Fruit fly (Drosophila melanogaster): Measurements from ENCODE around the gene OtopLa.

The OtopLa gene

DNA sequence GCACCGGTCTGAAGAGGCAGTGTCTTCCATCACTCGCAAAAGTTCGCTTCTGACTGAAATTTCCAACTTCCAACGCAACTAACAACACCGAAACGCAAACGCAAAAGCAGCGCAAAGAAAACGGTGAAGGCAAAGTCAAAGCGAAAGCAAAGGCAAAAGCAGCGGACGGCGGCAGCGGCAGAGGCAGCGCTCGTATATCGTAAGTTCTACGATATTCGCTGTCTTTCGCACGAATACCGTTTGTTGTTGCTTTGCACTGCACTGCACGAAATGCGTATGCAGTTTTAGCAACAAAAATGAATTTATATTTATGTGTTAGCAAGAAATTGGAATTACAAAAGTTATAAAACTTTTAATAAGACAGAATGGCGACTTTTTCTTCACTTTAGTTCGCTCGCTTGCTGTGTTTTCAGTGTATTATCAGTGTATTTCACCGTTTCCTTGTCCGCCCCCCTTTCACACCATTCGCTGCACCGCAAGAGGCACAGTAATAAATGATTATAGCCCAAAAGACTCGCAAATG, at the start of gene OtopLa:
TSS of gene OtopLa (minus strand) at position 51 of the 523 bp plus-strand sequence.
- TF ChIP-seq OdsH (GFP tag; optimal IDR thresholded peaks at IDR 0.05) (peak; percentile 61), Dfd (GFP tag; optimal IDR thresholded peaks at IDR 0.05) (no peak), Mio (GFP tag; optimal IDR thresholded peaks at IDR 0.05) (no peak), CG32264 (GFP tag; optimal IDR thresholded peaks at IDR 0.05) (peak; percentile 30), tai (GFP tag; optimal IDR thresholded peaks at IDR 0.05) (no peak), foxo (GFP tag; optimal IDR thresholded peaks at IDR 0.05) (peak in 1 of 2 experiments; percentile 81), rgr (GFP tag; optimal IDR thresholded peaks at IDR 0.05) (peak; percentile 59), dmrt93B (GFP tag; optimal IDR thresholded peaks at IDR 0.05) (peak; percentile 25), h (GFP tag; optimal IDR thresholded peaks at IDR 0.05) (peak; percentile 72), Rel (GFP tag; optimal IDR thresholded peaks at IDR 0.05) (no peak), Rel (tag; optimal IDR thresholded peaks at IDR 0.05) (peak; percentile 18), woc (GFP tag; optimal IDR thresholded peaks at IDR 0.05) (peak; percentile 22), Hr83 (GFP tag; optimal IDR thresholded peaks at IDR 0.05; ENCODE audit: poor library complexity, severe bottlenecking) (no peak), ey (GFP tag; optimal IDR thresholded peaks at IDR 0.05) (peak; percentile 72), Hnf4 (GFP tag; optimal IDR thresholded peaks at IDR 0.05) (peak; percentile 53), brk (GFP tag; optimal IDR thresholded peaks at IDR 0.05) (peak; percentile 4), Dif (GFP tag; optimal IDR thresholded peaks at IDR 0.05; ENCODE audit: partially characterized antibody) (no peak), HLH106 (tag; optimal IDR thresholded peaks at IDR 0.05) (peak; percentile 64), br (GFP tag; optimal IDR thresholded peaks at IDR 0.05) (peak; percentile 63), Sp1 (GFP tag; optimal IDR thresholded peaks at IDR 0.05) (peak; percentile 60), sv (GFP tag; optimal IDR thresholded peaks at IDR 0.05) (peak; percentile 62), fru (GFP tag; optimal IDR thresholded peaks at IDR 0.05) (peak; percentile 78), N (GFP tag; optimal IDR thresholded peaks at IDR 0.05) (no peak), Myc (optimal IDR thresholded peaks at IDR 0.05) (no peak), CG9705 (GFP tag; optimal IDR thresholded peaks at IDR 0.05) (peak; percentile 6), Hr78 (GFP tag; optimal IDR thresholded peaks at IDR 0.05) (no peak), jim (GFP tag; optimal IDR thresholded peaks at IDR 0.05) (no peak), psq (GFP tag; optimal IDR thresholded peaks at IDR 0.05) (peak; percentile 52), lola (GFP tag; optimal IDR thresholded peaks at IDR 0.05) (no peak)

DNA sequence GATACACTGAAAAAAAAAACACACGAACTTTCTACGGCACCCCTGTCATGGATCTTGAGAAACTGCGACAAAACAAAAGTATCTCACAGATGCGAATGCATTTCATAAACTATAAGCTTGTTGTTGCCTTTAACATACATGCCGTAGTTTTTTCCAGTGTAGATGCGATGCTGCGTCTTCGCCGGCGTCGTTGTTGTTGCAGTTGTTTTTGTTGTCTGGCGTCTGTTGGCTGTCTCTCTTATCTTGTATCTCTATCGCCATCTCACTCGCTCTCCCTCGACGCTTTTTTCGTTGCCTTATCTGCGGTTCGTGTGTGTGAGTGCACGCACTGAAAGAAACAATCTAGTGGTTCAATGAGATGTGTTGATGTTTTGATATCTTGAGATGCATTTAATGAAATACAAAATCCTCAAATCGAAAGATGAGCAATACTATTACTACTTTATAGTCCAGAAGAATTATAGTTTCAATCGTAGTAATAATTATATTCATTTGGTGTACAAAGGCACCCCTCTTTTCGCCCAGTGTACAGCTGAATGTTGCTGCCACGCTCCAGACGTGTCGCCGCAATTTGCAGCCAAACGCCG, 48.2 kb upstream of the OtopLa start:
- TF ChIP-seq jim (GFP tag; optimal IDR thresholded peaks at IDR 0.05) (peak; percentile 67), Hr78 (GFP tag; optimal IDR thresholded peaks at IDR 0.05) (no peak), Mio (GFP tag; optimal IDR thresholded peaks at IDR 0.05) (peak; percentile 87), Hnf4 (GFP tag; optimal IDR thresholded peaks at IDR 0.05) (peak; percentile 97), sage (GFP tag; optimal IDR thresholded peaks at IDR 0.05) (peak; percentile 94), Myc (optimal IDR thresholded peaks at IDR 0.05) (no peak), CG32264 (GFP tag; optimal IDR thresholded peaks at IDR 0.05) (peak; percentile 90), psq (GFP tag; optimal IDR thresholded peaks at IDR 0.05) (peak; percentile 93), N (GFP tag; optimal IDR thresholded peaks at IDR 0.05) (no peak), Abd-B (GFP tag; optimal IDR thresholded peaks at IDR 0.05) (no peak), lola (GFP tag; optimal IDR thresholded peaks at IDR 0.05) (no peak), HLH106 (tag; optimal IDR thresholded peaks at IDR 0.05) (peak; percentile 79), br (GFP tag; optimal IDR thresholded peaks at IDR 0.05) (peak; percentile 98), fru (GFP tag; optimal IDR thresholded peaks at IDR 0.05) (peak; percentile 98), pan (optimal IDR thresholded peaks at IDR 0.05) (no peak), Hr83 (GFP tag; optimal IDR thresholded peaks at IDR 0.05; ENCODE audit: poor library complexity, severe bottlenecking) (peak; percentile 60), dsf (GFP tag; optimal IDR thresholded peaks at IDR 0.05; ENCODE audit: borderline replicate concordance) (peak; percentile 89), Vsx2 (GFP tag; optimal IDR thresholded peaks at IDR 0.05; ENCODE audit: partially characterized antibody) (no peak), CG9705 (GFP tag; optimal IDR thresholded peaks at IDR 0.05) (peak; percentile 93), h (GFP tag; optimal IDR thresholded peaks at IDR 0.05) (peak; percentile 98), tai (GFP tag; optimal IDR thresholded peaks at IDR 0.05) (no peak), dl (GFP tag; optimal IDR thresholded peaks at IDR 0.05; ENCODE audit: insufficient read depth in 1 of 2, partially characterized antibody in 2 of 2) (no peak), ey (GFP tag; optimal IDR thresholded peaks at IDR 0.05) (peak; percentile 98), woc (GFP tag; optimal IDR thresholded peaks at IDR 0.05) (peak; percentile 92), foxo (GFP tag; optimal IDR thresholded peaks at IDR 0.05) (peak; percentile 86 to 99), CrebA (GFP tag; optimal IDR thresholded peaks at IDR 0.05; ENCODE audit: borderline replicate concordance) (no peak), OdsH (GFP tag; optimal IDR thresholded peaks at IDR 0.05) (peak; percentile 95), sv (GFP tag; optimal IDR thresholded peaks at IDR 0.05) (peak; percentile 99), Dif (GFP tag; optimal IDR thresholded peaks at IDR 0.05; ENCODE audit: partially characterized antibody) (no peak), rgr (GFP tag; optimal IDR thresholded peaks at IDR 0.05) (peak; percentile 97), Dfd (GFP tag; optimal IDR thresholded peaks at IDR 0.05) (no peak), Rel (GFP tag; optimal IDR thresholded peaks at IDR 0.05) (peak; percentile 82), Rel (tag; optimal IDR thresholded peaks at IDR 0.05) (peak; percentile 38), usp (GFP tag; optimal IDR thresholded peaks at IDR 0.05) (no peak), Sp1 (GFP tag; optimal IDR thresholded peaks at IDR 0.05) (peak; percentile 93), GATAd (GFP tag; optimal IDR thresholded peaks at IDR 0.05) (peak; percentile 90), brk (GFP tag; optimal IDR thresholded peaks at IDR 0.05) (peak; percentile 88), dmrt93B (GFP tag; optimal IDR thresholded peaks at IDR 0.05) (peak; percentile 94), Jra (GFP tag; optimal IDR thresholded peaks at IDR 0.05) (peak; percentile 93)

Data from whole organism, wandering third instar larva.